Worm (Caenorhabditis elegans) whole organism, late embryonic: Measurements from ENCODE around the gene K05F1.6.

Experiments used
- C08G9.2 ChIP-seq: sonication (generic microtip); optimal IDR thresholded peaks from 2 replicates; lab custom pipeline; 2016; ENCODE audit warnings: mild to moderate bottlenecking, missing genetic modification characterization, moderate library complexity, missing compliant biosample characterization
- C38D4.7 ChIP-seq: fragments of 200-800 bp; sonication (Bioruptor generic); optimal IDR thresholded peaks from 2 replicates; lab custom pipeline; 2018; ENCODE audit warnings: mild to moderate bottlenecking, missing genetic modification characterization, moderate library complexity, missing compliant biosample characterization
- T23F11.4 ChIP-seq: fragments of 200-800 bp; sonication (Bioruptor generic); optimal IDR thresholded peaks from 2 replicates; lab custom pipeline; 2018; ENCODE audit warnings: mild to moderate bottlenecking, missing genetic modification characterization, missing compliant biosample characterization
- Y22D7AL.16 ChIP-seq: sonication (generic microtip); optimal IDR thresholded peaks from 2 replicates; lab custom pipeline; 2016; ENCODE audit warnings: missing genetic modification characterization, missing compliant biosample characterization
- ahr-1 ChIP-seq: sonication (generic microtip); optimal IDR thresholded peaks from 2 replicates; lab custom pipeline; 2016; ENCODE audit warnings: missing genetic modification characterization, missing compliant biosample characterization
- ama-1 ChIP-seq: fragments of 150-350 bp; optimal IDR thresholded peaks from 2 replicates; lab custom pipeline; 2014
- ceh-14 ChIP-seq: sonication (generic microtip); optimal IDR thresholded peaks from 2 replicates; lab custom pipeline; 2016; ENCODE audit warnings: missing genotype, missing genetic modification characterization, missing compliant biosample characterization
- ceh-18 ChIP-seq: sonication (generic microtip); optimal IDR thresholded peaks from 2 replicates; lab custom pipeline; 2016; ENCODE audit warnings: missing genetic modification characterization, missing compliant biosample characterization
- ceh-19 ChIP-seq: fragments of 200-800 bp; sonication (Bioruptor generic); optimal IDR thresholded peaks from 2 replicates; lab custom pipeline; 2018; ENCODE audit warnings: mild to moderate bottlenecking, missing genetic modification characterization, missing compliant biosample characterization
- ceh-2 ChIP-seq: sonication (generic microtip); optimal IDR thresholded peaks from 2 replicates; lab custom pipeline; 2016; ENCODE audit warnings: missing genotype, missing genetic modification characterization, missing compliant biosample characterization
- ceh-22 ChIP-seq: sonication (generic microtip); optimal IDR thresholded peaks from 2 replicates; lab custom pipeline; 2017; ENCODE audit warnings: missing biosample characterization, missing genetic modification characterization
- ceh-24 ChIP-seq: sonication (generic microtip); optimal IDR thresholded peaks from 2 replicates; lab custom pipeline; 2016; ENCODE audit warnings: mild to moderate bottlenecking, missing genetic modification characterization, missing compliant biosample characterization
- ceh-30 ChIP-seq: fragments of 150-350 bp; optimal IDR thresholded peaks from 2 replicates; lab custom pipeline; 2014; ENCODE audit warnings: missing biosample characterization, missing genetic modification characterization
- ceh-31 ChIP-seq: sonication (generic microtip); optimal IDR thresholded peaks from 2 replicates; lab custom pipeline; 2016; ENCODE audit warnings: missing genetic modification characterization, missing compliant biosample characterization
- ceh-34 ChIP-seq: sonication (generic microtip); optimal IDR thresholded peaks from 2 replicates; lab custom pipeline; 2016; ENCODE audit warnings: mild to moderate bottlenecking, missing genetic modification characterization, missing compliant biosample characterization
- ceh-48 ChIP-seq: sonication (generic microtip); optimal IDR thresholded peaks from 2 replicates; lab custom pipeline; 2016; ENCODE audit warnings: missing genetic modification characterization, inconsistent platforms, missing compliant biosample characterization
- ceh-9 ChIP-seq: sonication (generic microtip); optimal IDR thresholded peaks from 2 replicates; lab custom pipeline; 2016; ENCODE audit warnings: mild to moderate bottlenecking, missing genetic modification characterization, inconsistent platforms, missing compliant biosample characterization
- che-1 ChIP-seq: sonication (generic microtip); optimal IDR thresholded peaks from 2 replicates; lab custom pipeline; 2016; ENCODE audit warnings: mild to moderate bottlenecking, missing genetic modification characterization, missing compliant biosample characterization
- dmd-4 ChIP-seq: sonication (generic microtip); optimal IDR thresholded peaks from 2 replicates; lab custom pipeline; 2016; ENCODE audit warnings: borderline replicate concordance, missing genetic modification characterization, missing compliant biosample characterization
- dve-1 ChIP-seq: sonication (generic microtip); optimal IDR thresholded peaks from 2 replicates; lab custom pipeline; 2017; ENCODE audit warnings: antibody characterized with exemption, mild to moderate bottlenecking, missing genetic modification characterization, missing compliant biosample characterization
- elt-2 ChIP-seq: sonication (generic microtip); optimal IDR thresholded peaks from 2 replicates; lab custom pipeline; 2016; ENCODE audit warnings: missing genetic modification reagents, missing genetic modification characterization, missing compliant biosample characterization
- elt-4 ChIP-seq: sonication (generic microtip); optimal IDR thresholded peaks from 2 replicates; lab custom pipeline; 2016; ENCODE audit warnings: missing genetic modification characterization, missing compliant biosample characterization
- ets-4 ChIP-seq: sonication (generic microtip); optimal IDR thresholded peaks from 2 replicates; lab custom pipeline; 2016; ENCODE audit warnings: missing genetic modification characterization, missing compliant biosample characterization
- eyg-1 ChIP-seq: sonication (generic microtip); optimal IDR thresholded peaks from 2 replicates; lab custom pipeline; 2016; ENCODE audit warnings: missing genotype, missing genetic modification characterization, missing compliant biosample characterization
- fkh-6 ChIP-seq: sonication (generic microtip); optimal IDR thresholded peaks from 2 replicates; lab custom pipeline; 2016; ENCODE audit warnings: missing genetic modification characterization, missing compliant biosample characterization
- gmeb-2 ChIP-seq: sonication (generic microtip); optimal IDR thresholded peaks from 2 replicates; lab custom pipeline; 2016; ENCODE audit warnings: missing genetic modification characterization, inconsistent platforms, missing compliant biosample characterization
- hlh-13 ChIP-seq: fragments of 200-800 bp; sonication (Bioruptor generic); optimal IDR thresholded peaks from 2 replicates; lab custom pipeline; 2018; ENCODE audit warnings: mild to moderate bottlenecking, missing genetic modification characterization, missing compliant biosample characterization
- hlh-30 ChIP-seq: sonication (generic microtip); optimal IDR thresholded peaks from 2 replicates; lab custom pipeline; 2017; ENCODE audit warnings: antibody characterized with exemption, missing genetic modification characterization, missing compliant biosample characterization; ENCODE audit not compliant: insufficient read depth
- hlh-8 ChIP-seq: sonication (generic microtip); optimal IDR thresholded peaks from 2 replicates; lab custom pipeline; 2016; ENCODE audit warnings: missing genotype, missing genetic modification characterization, missing compliant biosample characterization
- lim-6 ChIP-seq: sonication (generic microtip); optimal IDR thresholded peaks from 2 replicates; lab custom pipeline; 2016; ENCODE audit warnings: missing genetic modification characterization, missing compliant biosample characterization
- madf-2 ChIP-seq: sonication (generic microtip); optimal IDR thresholded peaks from 2 replicates; lab custom pipeline; 2017; ENCODE audit warnings: missing genetic modification characterization, missing compliant biosample characterization
- nfya-1 ChIP-seq: sonication (generic microtip); optimal IDR thresholded peaks from 2 replicates; lab custom pipeline; 2017; ENCODE audit warnings: missing genetic modification characterization, mild to moderate bottlenecking, missing compliant biosample characterization, antibody characterized with exemption, moderate library complexity
- nhr-11 ChIP-seq: fragments of 150-350 bp; optimal IDR thresholded peaks from 2 replicates; lab custom pipeline; 2014; ENCODE audit warnings: missing biosample characterization, missing genetic modification characterization
- nhr-232 ChIP-seq: sonication (generic microtip); optimal IDR thresholded peaks from 2 replicates; lab custom pipeline; 2016; ENCODE audit warnings: missing genetic modification characterization, missing compliant biosample characterization
- npax-4 ChIP-seq: sonication (generic microtip); optimal IDR thresholded peaks from 2 replicates; lab custom pipeline; 2016; ENCODE audit warnings: missing genetic modification characterization, missing compliant biosample characterization
- odd-2 ChIP-seq: sonication (generic microtip); optimal IDR thresholded peaks from 2 replicates; lab custom pipeline; 2017; ENCODE audit warnings: antibody characterized with exemption, mild to moderate bottlenecking, missing genetic modification characterization, missing compliant biosample characterization
- pag-3 ChIP-seq: sonication (generic microtip); optimal IDR thresholded peaks from 2 replicates; lab custom pipeline; 2016; ENCODE audit warnings: missing compliant biosample characterization, missing genetic modification characterization, borderline replicate concordance
- pat-9 ChIP-seq: fragments of 200-800 bp; sonication (Bioruptor generic); optimal IDR thresholded peaks from 2 replicates; lab custom pipeline; 2018; ENCODE audit warnings: mild to moderate bottlenecking, missing genetic modification characterization, moderate library complexity, missing compliant biosample characterization
- pax-1 ChIP-seq: fragments of 150-350 bp; optimal IDR thresholded peaks from 2 replicates; lab custom pipeline; 2014; ENCODE audit warnings: missing biosample characterization, missing genetic modification characterization
- pha-2 ChIP-seq: sonication (generic microtip); optimal IDR thresholded peaks from 2 replicates; lab custom pipeline; 2017; ENCODE audit warnings: mild to moderate bottlenecking, missing genetic modification characterization, missing compliant biosample characterization
- pqm-1 ChIP-seq: sonication (generic microtip); optimal IDR thresholded peaks from 2 replicates; lab custom pipeline; 2016; ENCODE audit warnings: missing genetic modification characterization, missing compliant biosample characterization
- pros-1 ChIP-seq: fragments of 150-350 bp; optimal IDR thresholded peaks from 2 replicates; lab custom pipeline; 2014; ENCODE audit warnings: missing biosample characterization, missing genetic modification reagents, missing genetic modification characterization
- ref-2 ChIP-seq: sonication (generic microtip); optimal IDR thresholded peaks from 2 replicates; lab custom pipeline; 2016; ENCODE audit warnings: missing genetic modification characterization, missing compliant biosample characterization
- rnt-1 ChIP-seq: sonication (generic microtip); optimal IDR thresholded peaks from 2 replicates; lab custom pipeline; 2016; ENCODE audit warnings: missing genetic modification characterization, missing compliant biosample characterization
- sdc-2 ChIP-seq: sonication (generic microtip); optimal IDR thresholded peaks from 2 replicates; lab custom pipeline; 2016; ENCODE audit warnings: missing genotype, missing genetic modification characterization, missing compliant biosample characterization
- sox-4 ChIP-seq: sonication (generic microtip); optimal IDR thresholded peaks from 2 replicates; lab custom pipeline; 2017; ENCODE audit warnings: mild to moderate bottlenecking, missing genetic modification characterization, inconsistent platforms, missing compliant biosample characterization
- syd-9 ChIP-seq: sonication (generic microtip); optimal IDR thresholded peaks from 2 replicates; lab custom pipeline; 2016; ENCODE audit warnings: mild to moderate bottlenecking, missing genetic modification characterization, moderate library complexity, missing compliant biosample characterization
- tbx-7 ChIP-seq: sonication (generic microtip); optimal IDR thresholded peaks from 2 replicates; lab custom pipeline; 2016; ENCODE audit warnings: missing genotype, missing genetic modification characterization, missing compliant biosample characterization
- ttx-3 ChIP-seq: sonication (generic microtip); optimal IDR thresholded peaks from 2 replicates; lab custom pipeline; 2016; ENCODE audit warnings: missing genetic modification reagents, missing genetic modification characterization, missing compliant biosample characterization
- unc-55 ChIP-seq: sonication (generic microtip); optimal IDR thresholded peaks from 2 replicates; lab custom pipeline; 2017; ENCODE audit warnings: missing biosample characterization, missing genetic modification reagents, missing genetic modification characterization
- unc-86 ChIP-seq: sonication (generic microtip); optimal IDR thresholded peaks from 2 replicates; lab custom pipeline; 2016; ENCODE audit warnings: missing genetic modification characterization, missing compliant biosample characterization
- zip-5 ChIP-seq: sonication (generic microtip); optimal IDR thresholded peaks from 2 replicates; lab custom pipeline; 2016; ENCODE audit warnings: missing genetic modification characterization, missing compliant biosample characterization
- ztf-16 ChIP-seq: sonication (generic microtip); optimal IDR thresholded peaks from 2 replicates; lab custom pipeline; 2017; ENCODE audit warnings: missing genetic modification characterization, missing compliant biosample characterization

K05F1.6 gene

ce11 chrII:5818298-5818697, 36.0 kb downstream of the K05F1.6 start, which contains the start of gene ZK1248.4:
Gene ZK1248.4, plus strand, starts transcription at chrII:5818598.
- TF ChIP-seq ceh-24 (tag; lab: Kevin White, UChicago), result no peak

ce11 chrII:5819655-5820054, 37.3 kb downstream of the K05F1.6 start:
- TF ChIP-seq madf-2 (tag; lab: Kevin White, UChicago), result no peak
- no peak for TF ChIP-seq npax-4 (tag; lab: Kevin White, UChicago)
- TF ChIP-seq zip-5, result peak; percentile 24
- no peak for TF ChIP-seq unc-86
- no peak for TF ChIP-seq pros-1
- TF ChIP-seq ceh-22 (tag; lab: Kevin White, UChicago), result no peak
- no peak for TF ChIP-seq sdc-2
- no peak for TF ChIP-seq elt-2 (tag; lab: Kevin White, UChicago)
- TF ChIP-seq C38D4.7 (GFP tag; lab: Kevin White, UChicago), result no peak
- no peak for TF ChIP-seq tbx-7
- no peak for TF ChIP-seq pax-1 (tag; lab: Kevin White, UChicago)
- no peak for TF ChIP-seq ama-1
- TF ChIP-seq C08G9.2, result peak; percentile 68
- no peak for TF ChIP-seq eyg-1 (tag; lab: Kevin White, UChicago)
- no peak for TF ChIP-seq pag-3
- TF ChIP-seq dmd-4 (tag; lab: Kevin White, UChicago), result no peak
- TF ChIP-seq pha-2 (tag; lab: Kevin White, UChicago), result no peak
- TF ChIP-seq nfya-1 (tag; lab: Kevin White, UChicago), result no peak
- no peak for TF ChIP-seq dve-1 (tag; lab: Kevin White, UChicago)
- TF ChIP-seq gmeb-2 (tag; lab: Kevin White, UChicago), result no peak
- TF ChIP-seq ets-4 (tag; lab: Kevin White, UChicago), result peak; percentile 63
- TF ChIP-seq rnt-1 (tag; lab: Kevin White, UChicago), result no peak
- no peak for TF ChIP-seq nhr-11 (tag; lab: Kevin White, UChicago)
- no peak for TF ChIP-seq ceh-24 (tag; lab: Kevin White, UChicago)
- TF ChIP-seq hlh-8 (tag; lab: Kevin White, UChicago), result peak; percentile 11
- peak; percentile 12 for TF ChIP-seq fkh-6 (tag; lab: Kevin White, UChicago)
- no peak for TF ChIP-seq odd-2
- TF ChIP-seq lim-6 (tag; lab: Kevin White, UChicago), result no peak
- no peak for TF ChIP-seq elt-4
- no peak for TF ChIP-seq pqm-1 (tag; lab: Kevin White, UChicago)
- TF ChIP-seq sox-4 (tag; lab: Kevin White, UChicago), result no peak
- TF ChIP-seq ceh-48 (tag; lab: Kevin White, UChicago), result no peak
- TF ChIP-seq ceh-14 (tag; lab: Kevin White, UChicago), result peak; percentile 26
- peak; percentile 71 for TF ChIP-seq ceh-31 (tag; lab: Kevin White, UChicago)
- no peak for TF ChIP-seq nhr-232 (tag; lab: Kevin White, UChicago)
- no peak for TF ChIP-seq ceh-19 (GFP tag; lab: Kevin White, UChicago)
- no peak for TF ChIP-seq ceh-34 (tag; lab: Kevin White, UChicago)
- no peak for TF ChIP-seq ceh-18 (tag; lab: Kevin White, UChicago)
- TF ChIP-seq ztf-16 (tag; lab: Kevin White, UChicago), result no peak
- no peak for TF ChIP-seq syd-9 (tag; lab: Kevin White, UChicago)
- no peak for TF ChIP-seq hlh-30 (tag; lab: Kevin White, UChicago)
- no peak for TF ChIP-seq ahr-1 (tag; lab: Kevin White, UChicago)
- no peak for TF ChIP-seq unc-55 (GFP tag; lab: Kevin White, UChicago)
- peak; percentile 48 for TF ChIP-seq ref-2 (tag; lab: Kevin White, UChicago)
- TF ChIP-seq T23F11.4, result no peak
- TF ChIP-seq ceh-30 (tag; lab: Kevin White, UChicago), result no peak
- no peak for TF ChIP-seq hlh-13 (GFP tag; lab: Kevin White, UChicago)
- TF ChIP-seq ttx-3 (tag; lab: Kevin White, UChicago), result no peak
- no peak for TF ChIP-seq che-1 (tag; lab: Kevin White, UChicago)
- no peak for TF ChIP-seq pat-9
- no peak for TF ChIP-seq Y22D7AL.16 (tag; lab: Kevin White, UChicago)
- TF ChIP-seq ceh-2, result peak; percentile 70
- no peak for TF ChIP-seq ceh-9
